Fruit fly (Drosophila melanogaster): ENCODE data around the gene jigr1.

The jigr1 gene

DNA sequence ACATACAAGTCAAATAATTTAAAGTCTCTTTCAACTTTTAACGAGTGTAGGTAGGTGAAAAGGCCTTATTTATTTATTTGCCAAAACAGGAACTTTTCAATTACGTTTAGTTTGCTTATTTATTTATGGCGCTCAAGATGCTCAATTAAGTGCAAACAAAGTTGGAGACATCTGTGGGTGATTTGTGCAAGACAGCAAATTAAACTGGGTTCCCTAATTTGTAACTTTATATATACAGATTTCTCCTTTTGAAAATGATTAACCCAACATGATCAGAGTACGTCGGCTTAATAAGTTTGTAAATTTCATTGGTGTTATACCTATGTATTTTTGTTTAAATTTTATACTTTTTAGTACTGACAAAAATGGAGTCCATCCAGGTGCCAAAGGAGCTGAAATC is 19.5 kb upstream of the jigr1 start, which contains the start of gene CG5071:
TSS of gene CG5071 (plus strand) at position 301 of the 400 bp plus-strand sequence.
- TF ChIP-seq OdsH (GFP tag; optimal IDR thresholded peaks at IDR 0.05) (no peak), CG10669 (GFP tag; optimal IDR thresholded peaks at IDR 0.05) (no peak)

DNA sequence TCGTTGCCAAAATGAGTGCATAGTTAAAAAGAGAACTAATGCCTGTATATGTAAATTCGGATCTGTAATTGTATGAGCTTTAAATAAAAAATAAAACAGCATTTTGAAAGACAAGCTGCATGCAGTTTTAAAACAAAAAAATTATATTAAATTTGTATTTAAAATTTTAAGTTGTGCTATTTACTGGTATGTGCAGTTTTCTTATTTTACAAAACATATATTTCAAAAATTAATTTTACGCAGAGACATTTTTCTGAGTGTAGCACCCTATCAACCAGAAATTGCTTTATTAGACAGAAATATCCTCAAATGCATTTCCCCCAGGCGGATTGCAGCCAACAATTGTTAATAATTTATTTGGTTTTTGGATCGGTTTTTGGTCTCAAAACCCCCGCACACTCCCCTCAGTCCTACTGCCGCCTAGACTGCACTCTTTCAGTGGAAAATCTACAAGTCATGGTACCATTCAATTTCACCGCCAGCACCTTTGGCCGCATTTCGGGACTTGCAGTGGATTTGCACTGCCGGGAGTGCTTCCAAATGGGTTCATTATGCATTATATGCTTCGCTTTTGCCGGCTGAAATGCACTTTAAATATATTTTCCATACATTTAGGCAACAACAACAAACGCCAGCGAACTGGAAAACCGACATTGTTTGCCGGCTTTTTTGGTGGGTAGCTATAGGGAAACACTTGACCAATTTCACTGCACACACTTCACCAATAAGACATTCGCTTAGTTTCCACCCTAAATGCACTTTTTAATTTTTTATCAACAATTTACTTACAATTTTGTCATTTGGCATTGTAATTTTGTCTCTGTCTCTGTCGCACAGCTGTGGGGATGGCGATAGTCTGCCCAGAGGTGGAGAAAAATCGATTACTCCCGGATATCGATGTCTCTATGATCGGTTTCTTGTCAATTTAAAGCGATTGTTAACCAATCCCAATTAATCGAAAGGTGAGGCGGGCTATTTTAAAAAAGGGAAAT is 13.5 kb upstream of the jigr1 start, which contains the start of gene Npl4:
TSS of gene Npl4 (minus strand) at position 863 of the 992 bp plus-strand sequence.
- TF ChIP-seq CG16779 (tag; optimal IDR thresholded peaks at IDR 0.05) (no peak), CG6792 (GFP tag; optimal IDR thresholded peaks at IDR 0.05) (peak; percentile 27), Lpt (GFP tag; optimal IDR thresholded peaks at IDR 0.05) (peak; percentile 33), CG6163 (GFP tag; IDR thresholded peaks at IDR 0.05) (no peak; the same call in 1 of the 3 replicates), topi (GFP tag; optimal IDR thresholded peaks at IDR 0.05) (no peak), CG4318 (GFP tag; optimal IDR thresholded peaks at IDR 0.05) (no peak), Hr38 (GFP tag; optimal IDR thresholded peaks at IDR 0.05) (no peak), Blimp-1 (GFP tag; optimal IDR thresholded peaks at IDR 0.05) (no peak), Sox102F (GFP tag; optimal IDR thresholded peaks at IDR 0.05) (no peak), CG10669 (GFP tag; optimal IDR thresholded peaks at IDR 0.05) (no peak), salr (GFP tag; optimal IDR thresholded peaks at IDR 0.05) (peak in 1 of 2 experiments; percentile 49), CG11902 (GFP tag; optimal IDR thresholded peaks at IDR 0.05) (no peak), cyc (GFP tag; optimal IDR thresholded peaks at IDR 0.05) (peak; percentile 3), CG9139 (GFP tag; optimal IDR thresholded peaks at IDR 0.05) (no peak), Met (GFP tag; optimal IDR thresholded peaks at IDR 0.05) (peak; percentile 43), svp (GFP tag) (peak; percentile 65), CG32006 (GFP tag; optimal IDR thresholded peaks at IDR 0.05) (peak; percentile 52), achi (GFP tag; optimal IDR thresholded peaks at IDR 0.05) (peak; percentile 46), Hr39 (GFP tag; optimal IDR thresholded peaks at IDR 0.05) (peak; percentile 23), CG7368 (GFP tag; optimal IDR thresholded peaks at IDR 0.05) (peak; percentile 9), Ets96B (tag; optimal IDR thresholded peaks at IDR 0.05) (no peak), fd85E (GFP tag; optimal IDR thresholded peaks at IDR 0.05) (no peak), net (GFP tag; optimal IDR thresholded peaks at IDR 0.05) (peak; percentile 39), CG34406 (GFP tag; optimal IDR thresholded peaks at IDR 0.05) (peak; percentile 45), vri (GFP tag; optimal IDR thresholded peaks at IDR 0.05) (no peak), CG31627 (GFP tag; optimal IDR thresholded peaks at IDR 0.05) (peak; percentile 12), OdsH (GFP tag; optimal IDR thresholded peaks at IDR 0.05) (peak; percentile 44), eg (GFP tag; IDR thresholded peaks at IDR 0.05) (no peak; the same call in 2 of the 3 replicates), CG6854 (GFP tag; optimal IDR thresholded peaks at IDR 0.05) (no peak), CG15336 (GFP tag; IDR thresholded peaks at IDR 0.05) (peak; percentile 67), CG3032 (tag; optimal IDR thresholded peaks at IDR 0.05) (peak; percentile 34), CG11294 (GFP tag; IDR thresholded peaks at IDR 0.05) (no peak), esn (GFP tag; optimal IDR thresholded peaks at IDR 0.05) (no peak), CG6808 (GFP tag; optimal IDR thresholded peaks at IDR 0.05) (no peak), CG8319 (GFP tag; optimal IDR thresholded peaks at IDR 0.05) (no peak), CG8119 (GFP tag; IDR thresholded peaks at IDR 0.05) (peak; percentile 67), lz (GFP tag; optimal IDR thresholded peaks at IDR 0.05) (no peak), acj6 (GFP tag; optimal IDR thresholded peaks at IDR 0.05) (peak; percentile 39), dac (GFP tag; optimal IDR thresholded peaks at IDR 0.05) (no peak), CG6276 (GFP tag; optimal IDR thresholded peaks at IDR 0.05) (no peak), Ets21C (GFP tag; optimal IDR thresholded peaks at IDR 0.05) (no peak), CG10631 (GFP tag; optimal IDR thresholded peaks at IDR 0.05) (no peak), Gug (GFP tag; IDR thresholded peaks at IDR 0.05) (peak; percentile 31; the same call in 1 of the 2 replicates), Eip93F (GFP tag; optimal IDR thresholded peaks at IDR 0.05) (no peak), Sox14 (GFP tag; optimal IDR thresholded peaks at IDR 0.05) (peak; percentile 8), Hr4 (GFP tag; optimal IDR thresholded peaks at IDR 0.05) (no peak), Smox (GFP tag; optimal IDR thresholded peaks at IDR 0.05) (no peak), fkh (GFP tag; optimal IDR thresholded peaks at IDR 0.05) (no peak)
